Worm (Caenorhabditis elegans) whole organism, late embryonic: ENCODE results near the gene srh-200.

ENCODE experiments used
- C38D4.7 ChIP-seq: fragments of 200-800 bp; sonication (Bioruptor generic); optimal IDR thresholded peaks from 2 replicates; lab custom pipeline; 2018; ENCODE audit warnings: mild to moderate bottlenecking, missing genetic modification characterization, moderate library complexity, missing compliant biosample characterization
- Y22D7AL.16 ChIP-seq: sonication (generic microtip); optimal IDR thresholded peaks from 2 replicates; lab custom pipeline; 2016; ENCODE audit warnings: missing genetic modification characterization, missing compliant biosample characterization
- ceh-24 ChIP-seq: sonication (generic microtip); optimal IDR thresholded peaks from 2 replicates; lab custom pipeline; 2016; ENCODE audit warnings: mild to moderate bottlenecking, missing genetic modification characterization, missing compliant biosample characterization
- ceh-34 ChIP-seq: sonication (generic microtip); optimal IDR thresholded peaks from 2 replicates; lab custom pipeline; 2016; ENCODE audit warnings: mild to moderate bottlenecking, missing genetic modification characterization, missing compliant biosample characterization
- ceh-48 ChIP-seq: sonication (generic microtip); optimal IDR thresholded peaks from 2 replicates; lab custom pipeline; 2016; ENCODE audit warnings: missing genetic modification characterization, inconsistent platforms, missing compliant biosample characterization
- dve-1 ChIP-seq: sonication (generic microtip); optimal IDR thresholded peaks from 2 replicates; lab custom pipeline; 2017; ENCODE audit warnings: antibody characterized with exemption, mild to moderate bottlenecking, missing genetic modification characterization, missing compliant biosample characterization
- ets-4 ChIP-seq: sonication (generic microtip); optimal IDR thresholded peaks from 2 replicates; lab custom pipeline; 2016; ENCODE audit warnings: missing genetic modification characterization, missing compliant biosample characterization
- hlh-30 ChIP-seq: sonication (generic microtip); optimal IDR thresholded peaks from 2 replicates; lab custom pipeline; 2017; ENCODE audit warnings: antibody characterized with exemption, missing genetic modification characterization, missing compliant biosample characterization; ENCODE audit not compliant: insufficient read depth
- hlh-8 ChIP-seq: sonication (generic microtip); optimal IDR thresholded peaks from 2 replicates; lab custom pipeline; 2016; ENCODE audit warnings: missing genotype, missing genetic modification characterization, missing compliant biosample characterization
- odd-2 ChIP-seq: sonication (generic microtip); optimal IDR thresholded peaks from 2 replicates; lab custom pipeline; 2017; ENCODE audit warnings: antibody characterized with exemption, mild to moderate bottlenecking, missing genetic modification characterization, missing compliant biosample characterization
- pag-3 ChIP-seq: sonication (generic microtip); optimal IDR thresholded peaks from 2 replicates; lab custom pipeline; 2016; ENCODE audit warnings: missing compliant biosample characterization, missing genetic modification characterization, borderline replicate concordance
- pat-9 ChIP-seq: fragments of 200-800 bp; sonication (Bioruptor generic); optimal IDR thresholded peaks from 2 replicates; lab custom pipeline; 2018; ENCODE audit warnings: mild to moderate bottlenecking, missing genetic modification characterization, moderate library complexity, missing compliant biosample characterization
- tbx-7 ChIP-seq: sonication (generic microtip); optimal IDR thresholded peaks from 2 replicates; lab custom pipeline; 2016; ENCODE audit warnings: missing genotype, missing genetic modification characterization, missing compliant biosample characterization
- ttx-3 ChIP-seq: sonication (generic microtip); optimal IDR thresholded peaks from 2 replicates; lab custom pipeline; 2016; ENCODE audit warnings: missing genetic modification reagents, missing genetic modification characterization, missing compliant biosample characterization

The srh-200 gene

DNA sequence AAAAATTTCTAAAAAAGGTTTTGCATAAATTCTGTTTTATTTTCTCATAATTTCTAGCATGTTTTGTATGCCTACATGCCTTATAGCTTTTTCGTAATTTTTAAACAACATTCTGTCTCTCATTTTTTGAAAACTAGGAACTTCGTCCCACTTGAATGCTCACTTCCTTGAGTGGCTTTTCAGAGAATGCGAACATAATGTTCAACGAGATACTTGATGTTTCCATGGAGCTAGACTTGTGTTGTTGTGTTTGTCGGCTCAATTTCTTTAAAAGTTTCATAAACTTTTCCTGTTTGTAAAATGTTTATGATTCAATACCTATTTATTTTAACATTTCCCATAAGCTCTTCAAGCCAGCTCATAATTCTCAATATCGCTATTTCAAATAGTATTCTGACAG is 48.6 kb downstream of the srh-200 start, which contains the start of gene clec-213:
clec-213 (plus strand) TSS at position 301 of the 400 bp plus-strand sequence.
- TF ChIP-seq ceh-34 (tag; lab: Kevin White, UChicago) (no peak), tbx-7 (no peak), hlh-30 (no peak), dve-1 (tag; lab: Kevin White, UChicago) (no peak), ceh-48 (tag; lab: Kevin White, UChicago) (no peak), odd-2 (tag; lab: Kevin White, UChicago) (no peak), ceh-24 (tag; lab: Kevin White, UChicago) (no peak), ttx-3 (tag; lab: Kevin White, UChicago) (no peak), Y22D7AL.16 (no peak), pat-9 (tag; lab: Kevin White, UChicago) (no peak), hlh-8 (no peak)

- no peak for TF ChIP-seq pag-3 (tag; lab: Kevin White, UChicago)
- no peak for TF ChIP-seq Y22D7AL.16
- no peak for TF ChIP-seq ets-4 (tag; lab: Kevin White, UChicago)
- TF ChIP-seq C38D4.7 (GFP tag; lab: Kevin White, UChicago) = no peak
Measured at ce11 chrV:7603404-7603803, 50.1 kb downstream of the srh-200 start, which contains the start of gene C50E3.11. Gene C50E3.11 (minus strand): TSS chrV:7603486.
